Fruit fly (Drosophila melanogaster) whole organism, pupa: ENCODE data around the gene CG15528.

Experiments used
- CG10348 ChIP-seq: fragments of 200-800 bp; sonication (Bioruptor generic); IDR thresholded peaks from 2 replicates; pipeline ENCODE4 v1.3.6; 2022; ENCODE audit warnings: missing biosample characterization, missing genetic modification characterization
- CG12605 ChIP-seq: fragments of 200-800 bp; sonication (Bioruptor generic); IDR thresholded peaks from 2 replicates; pipeline ENCODE4 v1.3.6; 2022; ENCODE audit warnings: missing biosample characterization, missing genetic modification characterization
- CG13204 ChIP-seq: fragments of 200-800 bp; sonication (Bioruptor generic); optimal IDR thresholded peaks from 2 replicates; lab custom pipeline; 2018; ENCODE audit warnings: missing biosample characterization, mild to moderate bottlenecking, missing genetic modification characterization, moderate library complexity
- CG14655 ChIP-seq: fragments of 200-800 bp; sonication (Bioruptor generic); optimal IDR thresholded peaks from 3 replicates; lab custom pipeline; 2017; ENCODE audit warnings: mild to moderate bottlenecking, missing biosample characterization, missing genetic modification reagents, missing genetic modification characterization
- CG15710 ChIP-seq: fragments of 200-800 bp; sonication (Bioruptor generic); optimal IDR thresholded peaks from 2 replicates; lab custom pipeline; 2018; ENCODE audit warnings: missing biosample characterization, mild to moderate bottlenecking, missing genetic modification characterization, moderate library complexity
- CG17806 ChIP-seq: fragments of 200-800 bp; sonication (Bioruptor generic); optimal IDR thresholded peaks from 2 replicates; lab custom pipeline; 2018; ENCODE audit warnings: missing biosample characterization, mild to moderate bottlenecking, missing genetic modification characterization, moderate library complexity
- CG32121 ChIP-seq: fragments of 200-800 bp; sonication (Bioruptor generic); IDR thresholded peaks from 2 replicates; pipeline ENCODE4 v1.3.6; 2022; ENCODE audit warnings: missing biosample characterization, missing genetic modification characterization
- CG34367 ChIP-seq: fragments of 200-800 bp; sonication (Bioruptor generic); optimal IDR thresholded peaks from 2 replicates; lab custom pipeline; 2018; ENCODE audit warnings: missing biosample characterization, mild to moderate bottlenecking, missing genetic modification characterization
- CG4496 ChIP-seq: fragments of 200-800 bp; sonication (Bioruptor generic); IDR thresholded peaks from 3 replicates; pipeline ENCODE4 v1.3.6; 2022; ENCODE audit warnings: missing biosample characterization, missing genetic modification characterization
- CG8159 ChIP-seq: fragments of 200-800 bp; sonication (Bioruptor generic); optimal IDR thresholded peaks from 3 replicates; lab custom pipeline; 2018; ENCODE audit warnings: missing biosample characterization, mild to moderate bottlenecking, missing genetic modification characterization, moderate library complexity
- CG8301 ChIP-seq: fragments of 200-800 bp; sonication (Bioruptor generic); optimal IDR thresholded peaks from 2 replicates; lab custom pipeline; 2018; ENCODE audit warnings: missing biosample characterization, mild to moderate bottlenecking, missing genetic modification characterization
- CG9948 ChIP-seq: fragments of 200-800 bp; sonication (Bioruptor generic); optimal IDR thresholded peaks from 2 replicates; lab custom pipeline; 2018; ENCODE audit warnings: missing biosample characterization, mild to moderate bottlenecking, missing genetic modification characterization, moderate library complexity
- D1 ChIP-seq: fragments of 200-800 bp; sonication (Bioruptor generic); optimal IDR thresholded peaks from 2 replicates; lab custom pipeline; 2018; ENCODE audit warnings: missing biosample characterization, mild to moderate bottlenecking, missing genetic modification characterization, moderate library complexity
- EcR ChIP-seq: fragments of 200-800 bp; sonication (Bioruptor generic); optimal IDR thresholded peaks from 3 replicates; lab custom pipeline; 2019; ENCODE audit warnings: missing biosample characterization, missing genetic modification characterization, mild to moderate bottlenecking, moderate library complexity, missing genetic modification reagents
- Ets98B ChIP-seq: fragments of 200-800 bp; sonication (Bioruptor generic); IDR thresholded peaks from 2 replicates; pipeline ENCODE4 v1.3.6; 2022; ENCODE audit warnings: missing biosample characterization, missing genetic modification characterization
- Pif1A ChIP-seq: fragments of 200-800 bp; sonication (Bioruptor generic); optimal IDR thresholded peaks from 3 replicates; lab custom pipeline; 2016; ENCODE audit warnings: missing biosample characterization, missing genetic modification characterization
- Pif1B ChIP-seq: fragments of 200-800 bp; sonication (Bioruptor generic); optimal IDR thresholded peaks from 3 replicates; lab custom pipeline; 2016; ENCODE audit warnings: missing biosample characterization, missing genetic modification characterization
- Snoo ChIP-seq: fragments of 200-800 bp; sonication (Bioruptor generic); optimal IDR thresholded peaks from 3 replicates; lab custom pipeline; 2017; ENCODE audit warnings: missing biosample characterization, mild to moderate bottlenecking, missing genetic modification characterization, inconsistent platforms
- fd96Ca ChIP-seq: fragments of 200-800 bp; sonication (Bioruptor generic); IDR thresholded peaks from 3 replicates; pipeline ENCODE4 v1.3.6; 2022; ENCODE audit warnings: missing biosample characterization, missing genetic modification characterization
- gl ChIP-seq: fragments of 200-800 bp; sonication (Bioruptor generic); optimal IDR thresholded peaks from 2 replicates; lab custom pipeline; 2018; ENCODE audit warnings: missing biosample characterization, mild to moderate bottlenecking, missing genetic modification characterization
- rn ChIP-seq: fragments of 200-800 bp; sonication (Bioruptor generic); IDR thresholded peaks from 2 replicates; pipeline ENCODE4 v1.3.6; 2022; ENCODE audit warnings: missing biosample characterization, missing genetic modification characterization

Gene CG15528

dm6 chr3R:30022452-30023028, 29.4 kb downstream of the CG15528 start, which contains the start of the genes RpS28a and Axn:
TSS of gene RpS28a (minus strand) at chr3R:30022648.
TSS of gene Axn (plus strand) at chr3R:30022842.
- peak; percentile 93 for TF ChIP-seq EcR (GFP tag; lab: Kevin White, UChicago)
- TF ChIP-seq CG8159 (tag; lab: Kevin White, UChicago), result no peak

dm6 chr3R:30021559-30022451, 30.1 kb downstream of the CG15528 start, which contains the start of gene Mgat2:
TSS of gene Mgat2 (minus strand) at chr3R:30022221.
- TF ChIP-seq EcR (GFP tag; lab: Kevin White, UChicago), result no peak
- no peak for TF ChIP-seq CG8159 (tag; lab: Kevin White, UChicago)
- TF ChIP-seq gl (tag; lab: Kevin White, UChicago), result no peak
- peak; percentile 2 for TF ChIP-seq CG17806 (tag; lab: Kevin White, UChicago)
- no peak for TF ChIP-seq CG14655 (GFP tag; lab: Kevin White, UChicago)
- no peak for TF ChIP-seq fd96Ca
- TF ChIP-seq rn (GFP tag; lab: Robert Waterston, UW), result no peak
- TF ChIP-seq Ets98B (GFP tag; lab: Robert Waterston, UW), result peak; percentile 65; the same call in 1 of the 2 replicates
- peak; percentile 98 for TF ChIP-seq CG13204 (GFP tag; lab: Kevin White, UChicago)
- no peak for TF ChIP-seq CG9948 (tag; lab: Kevin White, UChicago)
- TF ChIP-seq Snoo (tag; lab: Kevin White, UChicago), result peak; percentile 17
- TF ChIP-seq CG15710 (tag; lab: Kevin White, UChicago), result no peak
- TF ChIP-seq CG32121 (GFP tag; lab: Robert Waterston, UW), result no peak; the same call in 1 of the 2 replicates
- TF ChIP-seq CG10348, result no peak
- no peak for TF ChIP-seq CG34367 (tag; lab: Kevin White, UChicago)
- TF ChIP-seq Pif1A (GFP tag; lab: Kevin White, UChicago), result no peak
- peak; percentile 61; the same call in 2 of the 3 replicates for TF ChIP-seq CG4496 (GFP tag; lab: Robert Waterston, UW)
- no peak for TF ChIP-seq D1 (tag; lab: Kevin White, UChicago)
- peak; percentile 47 for TF ChIP-seq CG12605 (GFP tag; lab: Robert Waterston, UW)
- no peak for TF ChIP-seq CG8301 (tag; lab: Kevin White, UChicago)
- no peak for TF ChIP-seq Pif1B (GFP tag; lab: Kevin White, UChicago)

dm6 chr3R:30021009-30021408, 30.9 kb downstream of the CG15528 start:
- TF ChIP-seq CG15710 (tag; lab: Kevin White, UChicago) (peak; percentile 9), Ets98B (GFP tag; lab: Robert Waterston, UW) (peak; percentile 57), gl (tag; lab: Kevin White, UChicago) (no peak), CG12605 (GFP tag; lab: Robert Waterston, UW) (no peak), D1 (tag; lab: Kevin White, UChicago) (no peak), CG9948 (tag; lab: Kevin White, UChicago) (peak; percentile 20), CG8301 (tag; lab: Kevin White, UChicago) (peak; percentile 44), CG14655 (GFP tag; lab: Kevin White, UChicago) (no peak), CG4496 (GFP tag; lab: Robert Waterston, UW) (peak; percentile 64; the same call in 2 of the 3 replicates), Snoo (tag; lab: Kevin White, UChicago) (no peak), Pif1B (GFP tag; lab: Kevin White, UChicago) (no peak), EcR (GFP tag; lab: Kevin White, UChicago) (no peak), CG32121 (GFP tag; lab: Robert Waterston, UW) (peak; percentile 73), fd96Ca (peak; percentile 37; the same call in 1 of the 3 replicates), rn (GFP tag; lab: Robert Waterston, UW) (0 out of 2 replicates have a peak, but pooled peaks have one; percentile 21), CG8159 (tag; lab: Kevin White, UChicago) (peak; percentile 27), CG34367 (tag; lab: Kevin White, UChicago) (no peak), CG10348 (no peak), Pif1A (GFP tag; lab: Kevin White, UChicago) (no peak), CG17806 (tag; lab: Kevin White, UChicago) (peak; percentile 8)

dm6 chr3R:30014977-30015514, 36.9 kb downstream of the CG15528 start, which contains the start of gene CG7920:
TSS of gene CG7920 (minus strand) at chr3R:30015284.
- TF ChIP-seq CG17806 (tag; lab: Kevin White, UChicago) (peak; percentile 6), CG13204 (GFP tag; lab: Kevin White, UChicago) (peak; percentile 45), CG32121 (GFP tag; lab: Robert Waterston, UW) (0 out of 2 replicates have a peak, but pooled peaks have one; percentile 24), Pif1A (GFP tag; lab: Kevin White, UChicago) (no peak), CG4496 (GFP tag; lab: Robert Waterston, UW) (0 out of 3 replicates have a peak, but pooled peaks have one; percentile 36), Ets98B (GFP tag; lab: Robert Waterston, UW) (peak; percentile 40; the same call in 1 of the 2 replicates), fd96Ca (no peak), CG9948 (tag; lab: Kevin White, UChicago) (no peak), CG12605 (GFP tag; lab: Robert Waterston, UW) (peak; percentile 44; the same call in 1 of the 2 replicates), CG8301 (tag; lab: Kevin White, UChicago) (peak; percentile 6), CG15710 (tag; lab: Kevin White, UChicago) (no peak), CG34367 (tag; lab: Kevin White, UChicago) (peak; percentile 7)
- TF ChIP-seq, all 21 proteins: peak for 8
